Fruit fly (Drosophila melanogaster): ENCODE results near the gene Obp99b.

The Obp99b gene

dm6 chr3R:29714314-29714713, 2.4 kb downstream of the Obp99b start, which contains the start of gene Obp99d:
TSS of gene Obp99d (plus strand) at chr3R:29714505.
- TF ChIP-seq ey (GFP tag; optimal IDR thresholded peaks at IDR 0.05) (no peak), psq (GFP tag; optimal IDR thresholded peaks at IDR 0.05) (no peak), OdsH (GFP tag; optimal IDR thresholded peaks at IDR 0.05) (no peak), fru (GFP tag; optimal IDR thresholded peaks at IDR 0.05) (no peak), GATAd (GFP tag; optimal IDR thresholded peaks at IDR 0.05) (no peak), rgr (GFP tag; optimal IDR thresholded peaks at IDR 0.05) (no peak), sv (GFP tag; optimal IDR thresholded peaks at IDR 0.05) (no peak), Hr83 (GFP tag; optimal IDR thresholded peaks at IDR 0.05; ENCODE audit: poor library complexity, severe bottlenecking) (no peak), lola (GFP tag; optimal IDR thresholded peaks at IDR 0.05) (no peak), Jra (GFP tag; optimal IDR thresholded peaks at IDR 0.05) (no peak), dmrt93B (GFP tag; optimal IDR thresholded peaks at IDR 0.05) (no peak), Hr78 (GFP tag; optimal IDR thresholded peaks at IDR 0.05) (no peak), woc (GFP tag; optimal IDR thresholded peaks at IDR 0.05) (no peak), dsf (GFP tag; optimal IDR thresholded peaks at IDR 0.05; ENCODE audit: borderline replicate concordance) (no peak), dl (GFP tag; optimal IDR thresholded peaks at IDR 0.05; ENCODE audit: insufficient read depth in 1 of 2, partially characterized antibody in 2 of 2) (no peak), CG32264 (GFP tag; optimal IDR thresholded peaks at IDR 0.05) (no peak), Hnf4 (GFP tag; optimal IDR thresholded peaks at IDR 0.05) (no peak)

dm6 chr3R:29711434-29711833, 5.3 kb downstream of the Obp99b start:
- TF ChIP-seq Hnf4 (GFP tag; optimal IDR thresholded peaks at IDR 0.05) (no peak), CrebA (GFP tag; optimal IDR thresholded peaks at IDR 0.05; ENCODE audit: borderline replicate concordance) (no peak), br (GFP tag; optimal IDR thresholded peaks at IDR 0.05) (no peak)

dm6 chr3R:29708322-29708721, 8.4 kb downstream of the Obp99b start:
- TF ChIP-seq Myc (optimal IDR thresholded peaks at IDR 0.05) (no peak), woc (GFP tag; optimal IDR thresholded peaks at IDR 0.05) (no peak), GATAd (GFP tag; optimal IDR thresholded peaks at IDR 0.05) (no peak), tai (GFP tag; optimal IDR thresholded peaks at IDR 0.05) (no peak), sage (GFP tag; optimal IDR thresholded peaks at IDR 0.05) (no peak), Dfd (GFP tag; optimal IDR thresholded peaks at IDR 0.05) (no peak), dsf (GFP tag; optimal IDR thresholded peaks at IDR 0.05; ENCODE audit: borderline replicate concordance) (no peak), usp (GFP tag; optimal IDR thresholded peaks at IDR 0.05) (no peak), Mio (GFP tag; optimal IDR thresholded peaks at IDR 0.05) (no peak), foxo (GFP tag; optimal IDR thresholded peaks at IDR 0.05) (no peak), Hnf4 (GFP tag; optimal IDR thresholded peaks at IDR 0.05) (no peak), sv (GFP tag; optimal IDR thresholded peaks at IDR 0.05) (no peak), brk (GFP tag; optimal IDR thresholded peaks at IDR 0.05) (no peak), Sp1 (GFP tag; optimal IDR thresholded peaks at IDR 0.05) (no peak), dmrt93B (GFP tag; optimal IDR thresholded peaks at IDR 0.05) (no peak), CG32264 (GFP tag; optimal IDR thresholded peaks at IDR 0.05) (no peak), ey (GFP tag; optimal IDR thresholded peaks at IDR 0.05) (no peak), Hr83 (GFP tag; optimal IDR thresholded peaks at IDR 0.05; ENCODE audit: poor library complexity, severe bottlenecking) (no peak), pan (optimal IDR thresholded peaks at IDR 0.05) (no peak)

dm6 chr3R:29707258-29707657, 9.4 kb downstream of the Obp99b start:
- TF ChIP-seq Hr78 (GFP tag; optimal IDR thresholded peaks at IDR 0.05) (no peak), GATAd (GFP tag; optimal IDR thresholded peaks at IDR 0.05) (no peak), Dfd (GFP tag; optimal IDR thresholded peaks at IDR 0.05) (no peak), usp (GFP tag; optimal IDR thresholded peaks at IDR 0.05) (no peak), tai (GFP tag; optimal IDR thresholded peaks at IDR 0.05) (no peak), rgr (GFP tag; optimal IDR thresholded peaks at IDR 0.05) (no peak), h (GFP tag; optimal IDR thresholded peaks at IDR 0.05) (no peak), psq (GFP tag; optimal IDR thresholded peaks at IDR 0.05) (no peak), OdsH (GFP tag; optimal IDR thresholded peaks at IDR 0.05) (no peak), jim (GFP tag; optimal IDR thresholded peaks at IDR 0.05) (no peak), dmrt93B (GFP tag; optimal IDR thresholded peaks at IDR 0.05) (no peak), lola (GFP tag; optimal IDR thresholded peaks at IDR 0.05) (no peak), Dif (GFP tag; optimal IDR thresholded peaks at IDR 0.05; ENCODE audit: partially characterized antibody) (no peak), Abd-B (GFP tag; optimal IDR thresholded peaks at IDR 0.05) (no peak), N (GFP tag; optimal IDR thresholded peaks at IDR 0.05) (no peak)

Data from whole organism, wandering third instar larva.